Worm (Caenorhabditis elegans) whole organism, young adult: ENCODE results near the gene F22B5.6.

Experiments
- ccch-3 ChIP-seq: fragments of 200-800 bp; sonication (Bioruptor generic); optimal IDR thresholded peaks from 2 replicates; lab custom pipeline; 2018; ENCODE audit warnings: mild to moderate bottlenecking, missing genetic modification characterization, missing compliant biosample characterization
- dpl-1 ChIP-seq: fragments of 150-350 bp; optimal IDR thresholded peaks from 2 replicates; lab custom pipeline; 2014; ENCODE audit warnings: missing biosample characterization, missing genetic modification reagents, missing genetic modification characterization
- fkh-3 ChIP-seq: sonication (generic microtip); optimal IDR thresholded peaks from 2 replicates; lab custom pipeline; 2016; ENCODE audit warnings: mild to moderate bottlenecking, missing genetic modification characterization, missing compliant biosample characterization
- lin-35 ChIP-seq, 3 experiments: fragments of 150-350 bp in 2 of 3; sonication (generic microtip) in 1 of 3; optimal IDR thresholded peaks; 2 replicates each; lab custom pipeline; 2014 to 2018; ENCODE audit warnings: missing biosample characterization in 3 of 3, missing genetic modification characterization in 3 of 3, missing genetic modification reagents in 3 of 3
- pbrm-1 ChIP-seq: fragments of 200-800 bp; sonication (Bioruptor generic); IDR thresholded peaks from 2 replicates; pipeline ENCODE4 v1.3.6; 2022; ENCODE audit warnings: missing genetic modification reagents, missing genetic modification characterization, missing compliant biosample characterization
- ztf-22 ChIP-seq: fragments of 200-800 bp; sonication (Bioruptor generic); optimal IDR thresholded peaks from 2 replicates; lab custom pipeline; 2018; ENCODE audit warnings: mild to moderate bottlenecking, missing genetic modification characterization, moderate library complexity, missing compliant biosample characterization
- ztf-25 ChIP-seq: fragments of 200-800 bp; sonication (Bioruptor generic); IDR thresholded peaks from 2 replicates; pipeline ENCODE4 v1.3.6; 2022; ENCODE audit warnings: missing genetic modification reagents, missing genetic modification characterization, missing compliant biosample characterization

- TF ChIP-seq fkh-3 (tag; lab: Kevin White, UChicago) (no peak), ccch-3 (GFP tag; lab: Kevin White, UChicago) (no peak), ztf-25 (GFP tag; lab: Robert Waterston, UW) (no peak), lin-35 (GFP tag; optimal IDR thresholded peaks at IDR 0.05; lab: Kevin White, UChicago) (no peak), ztf-22 (GFP tag; lab: Kevin White, UChicago) (no peak), dpl-1 (GFP tag; lab: Kevin White, UChicago) (no peak), pbrm-1 (GFP tag; lab: Robert Waterston, UW) (no peak)
Observed at ce11 chrII:8498173-8498572, 42.2 kb upstream of the F22B5.6 start.
